Fruit fly (Drosophila melanogaster): ENCODE data around the gene CG7202.

CG7202 gene

dm6 chr3L:21483837-21484236, 8.7 kb downstream of the CG7202 start (continued):
- peak; percentile 51 for TF ChIP-seq amos (GFP tag; IDR thresholded peaks at IDR 0.05; ENCODE audit: partially characterized antibody)
- no peak for TF ChIP-seq ttk (GFP tag; IDR thresholded peaks at IDR 0.05)
- no peak for TF ChIP-seq CG6272 (GFP tag; IDR thresholded peaks at IDR 0.05)
- no peak for TF ChIP-seq CG10462 (GFP tag; optimal IDR thresholded peaks at IDR 0.05)
- no peak for TF ChIP-seq p53 (GFP tag; optimal IDR thresholded peaks at IDR 0.05)
- peak; percentile 35 for TF ChIP-seq nmo (GFP tag; optimal IDR thresholded peaks at IDR 0.05)
- no peak for TF ChIP-seq sens (GFP tag)
- peak; percentile 19 for TF ChIP-seq mam (GFP tag; optimal IDR thresholded peaks at IDR 0.05)
- TF ChIP-seq gcm (GFP tag; optimal IDR thresholded peaks at IDR 0.05), result no peak
- TF ChIP-seq CG2199 (GFP tag; IDR thresholded peaks at IDR 0.05), result peak; percentile 83; the same call in 1 of the 3 replicates
- TF ChIP-seq CG1832 (GFP tag; optimal IDR thresholded peaks at IDR 0.05), result no peak
- peak; percentile 87 for TF ChIP-seq CG3163 (GFP tag; optimal IDR thresholded peaks at IDR 0.05)
- TF ChIP-seq CG4617 (GFP tag; optimal IDR thresholded peaks at IDR 0.05; ENCODE audit: borderline replicate concordance), result no peak
- TF ChIP-seq CG18262 (tag; optimal IDR thresholded peaks at IDR 0.05), result no peak
- no peak for TF ChIP-seq ato (GFP tag; IDR thresholded peaks at IDR 0.05; ENCODE audit: partially characterized antibody)
- TF ChIP-seq zfh1 (GFP tag; IDR thresholded peaks at IDR 0.05), result no peak
- TF ChIP-seq CG32532 (GFP tag; IDR thresholded peaks at IDR 0.05), result peak; percentile 56; the same call in 1 of the 2 replicates
- peak; percentile 95 for TF ChIP-seq Lhr (GFP tag; optimal IDR thresholded peaks at IDR 0.05)
- no peak for TF ChIP-seq nerfin-1 (tag; optimal IDR thresholded peaks at IDR 0.05)
- TF ChIP-seq Dll (GFP tag; IDR thresholded peaks at IDR 0.05; ENCODE audit: partially characterized antibody), result no peak
- TF ChIP-seq CG11085 (GFP tag; IDR thresholded peaks at IDR 0.05), result no peak
- TF ChIP-seq CG12659 (GFP tag; optimal IDR thresholded peaks at IDR 0.05), result peak; percentile 58
- TF ChIP-seq NFAT (GFP tag; IDR thresholded peaks at IDR 0.05), result no peak
- no peak for TF ChIP-seq Hr78 (GFP tag; optimal IDR thresholded peaks at IDR 0.05)
- no peak for TF ChIP-seq repo (GFP tag; optimal IDR thresholded peaks at IDR 0.05)
- TF ChIP-seq Sry-β (GFP tag; optimal IDR thresholded peaks at IDR 0.05), result no peak
- TF ChIP-seq cas (GFP tag; IDR thresholded peaks at IDR 0.05), result no peak
- TF ChIP-seq chinmo (GFP tag; IDR thresholded peaks at IDR 0.05; ENCODE audit: partially characterized antibody), result peak; percentile 47; the same call in 1 of the 4 replicates
- TF ChIP-seq CG2129 (GFP tag; IDR thresholded peaks at IDR 0.05; ENCODE audit: partially characterized antibody), result no peak
- TF ChIP-seq CG14441 (GFP tag; IDR thresholded peaks at IDR 0.05), result no peak
- TF ChIP-seq CG13424 (tag; optimal IDR thresholded peaks at IDR 0.05), result peak; percentile 38
- no peak for TF ChIP-seq twi (tag; optimal IDR thresholded peaks at IDR 0.05)
- no peak for TF ChIP-seq sd (tag; optimal IDR thresholded peaks at IDR 0.05)
- no peak for TF ChIP-seq sens-2 (GFP tag; IDR thresholded peaks at IDR 0.05)
- TF ChIP-seq chn (GFP tag; optimal IDR thresholded peaks at IDR 0.05), result no peak
- no peak for TF ChIP-seq CG13775 (GFP tag; optimal IDR thresholded peaks at IDR 0.05)
- TF ChIP-seq cg (GFP tag; optimal IDR thresholded peaks at IDR 0.05), result no peak
- no peak for TF ChIP-seq CG8281 (tag; optimal IDR thresholded peaks at IDR 0.05)
- no peak for TF ChIP-seq CG43689 (GFP tag; IDR thresholded peaks at IDR 0.05)
- 0 out of 2 replicates have a peak, but pooled peaks have one; percentile 8 for TF ChIP-seq Adf1 (GFP tag; IDR thresholded peaks at IDR 0.05)
- no peak for TF ChIP-seq tap (tag; optimal IDR thresholded peaks at IDR 0.05)
- TF ChIP-seq Sry-δ (GFP tag; optimal IDR thresholded peaks at IDR 0.05), result peak; percentile 49
- TF ChIP-seq CG9609 (GFP tag; optimal IDR thresholded peaks at IDR 0.05), result no peak
- peak; percentile 26 for TF ChIP-seq pnt (GFP tag; optimal IDR thresholded peaks at IDR 0.05)
- TF ChIP-seq hb (GFP tag; IDR thresholded peaks at IDR 0.05; ENCODE audit: partially characterized antibody), result no peak
- TF ChIP-seq lab (GFP tag; optimal IDR thresholded peaks at IDR 0.05), result no peak
- TF ChIP-seq CG15514 (GFP tag; optimal IDR thresholded peaks at IDR 0.05), result peak; percentile 46
- peak; percentile 68 for TF ChIP-seq pzg (GFP tag; optimal IDR thresholded peaks at IDR 0.05)
- TF ChIP-seq CG17612 (GFP tag; IDR thresholded peaks at IDR 0.05), result no peak
- TF ChIP-seq dmrt11E (tag; optimal IDR thresholded peaks at IDR 0.05), result no peak
